Worm (Caenorhabditis elegans): Measurements from ENCODE around the gene alh-8.
A peak's percentile ranks its signal among the peaks of the same experiment; 100 is the strongest.

alh-8 gene

DNA sequence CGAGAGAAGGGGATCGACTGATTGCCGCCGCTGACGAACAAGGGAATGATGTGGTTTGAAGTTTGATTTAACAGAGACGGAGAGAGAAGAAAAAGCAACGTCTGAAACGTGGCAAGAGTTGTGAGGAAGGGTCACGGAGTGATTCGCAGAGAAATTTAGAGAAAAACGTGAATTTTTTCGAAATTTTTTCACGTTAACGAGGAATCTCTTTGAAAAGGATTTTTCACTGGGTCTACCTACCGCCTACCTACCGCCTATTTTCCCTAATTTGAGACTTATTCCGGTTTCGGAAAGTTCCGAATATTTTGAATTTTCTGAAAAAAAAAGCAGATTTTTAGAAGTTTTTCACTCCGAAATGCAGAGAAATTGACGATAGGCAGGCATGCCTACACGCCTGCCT is 19.4 kb upstream of the alh-8 start, which contains the start of gene fcmt-1:
fcmt-1 (minus strand) TSS at position 101 of the 400 bp plus-strand sequence.
- TF ChIP-seq jun-1 (tag; optimal IDR thresholded peaks at IDR 0.05) (no peak), ceh-82 (tag; optimal IDR thresholded peaks at IDR 0.05) (no peak), unc-130 (tag; optimal IDR thresholded peaks at IDR 0.05) (no peak), fos-1 (tag; optimal IDR thresholded peaks at IDR 0.05) (no peak), nhr-237 (tag; optimal IDR thresholded peaks at IDR 0.05) (no peak)

DNA sequence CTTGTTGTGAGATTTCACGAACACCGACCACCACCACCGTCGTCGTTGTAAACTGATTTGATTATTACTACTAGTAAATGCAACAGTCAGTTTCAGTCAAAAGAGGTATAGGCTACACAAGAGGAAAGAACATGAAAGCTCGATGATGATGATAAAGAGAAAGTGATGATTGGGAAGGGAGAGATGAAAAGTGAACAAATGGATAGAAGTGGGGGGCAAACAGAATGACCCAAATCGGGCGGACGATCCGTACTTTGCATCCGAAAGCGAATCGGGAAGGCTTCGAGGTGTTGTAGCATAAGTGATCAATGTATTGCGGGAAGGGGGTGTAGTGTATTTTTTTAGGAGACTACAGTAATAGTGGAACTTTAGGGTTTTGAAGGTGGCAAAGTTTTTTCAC is 18.1 kb upstream of the alh-8 start:
- TF ChIP-seq nhr-237 (tag; optimal IDR thresholded peaks at IDR 0.05) = no peak
- TF ChIP-seq unc-98 (GFP tag; IDR thresholded peaks at IDR 0.05) = no peak
- TF ChIP-seq ets-5 (GFP tag; IDR thresholded peaks at IDR 0.05) = no peak
- no peak for TF ChIP-seq elt-3 (tag; optimal IDR thresholded peaks at IDR 0.05)
- TF ChIP-seq unc-130 (tag; optimal IDR thresholded peaks at IDR 0.05) = no peak
- TF ChIP-seq lin-39 (tag; optimal IDR thresholded peaks at IDR 0.05) = no peak
- TF ChIP-seq sox-4 (tag; optimal IDR thresholded peaks at IDR 0.05) = no peak
- TF ChIP-seq snu-23 (GFP tag; optimal IDR thresholded peaks at IDR 0.05) = no peak
- no peak for TF ChIP-seq efl-1 (optimal IDR thresholded peaks at IDR 0.05)
- TF ChIP-seq efl-1 (GFP tag; optimal IDR thresholded peaks at IDR 0.05 in 1 of 2) = peak in 1 of 2 experiments; percentile 15
- no peak for TF ChIP-seq lin-14 (GFP tag; optimal IDR thresholded peaks at IDR 0.05)
- TF ChIP-seq nhr-20 (tag; optimal IDR thresholded peaks at IDR 0.05) = no peak
- TF ChIP-seq aly-2 (tag; optimal IDR thresholded peaks at IDR 0.05) = no peak
- TF ChIP-seq blmp-1 (tag; optimal IDR thresholded peaks at IDR 0.05) = peak; percentile 97
- TF ChIP-seq mep-1 (tag; optimal IDR thresholded peaks at IDR 0.05) = no peak
- no peak for TF ChIP-seq fkh-8 (tag; optimal IDR thresholded peaks at IDR 0.05)
- TF ChIP-seq ceh-8 (GFP tag; optimal IDR thresholded peaks at IDR 0.05) = no peak

DNA sequence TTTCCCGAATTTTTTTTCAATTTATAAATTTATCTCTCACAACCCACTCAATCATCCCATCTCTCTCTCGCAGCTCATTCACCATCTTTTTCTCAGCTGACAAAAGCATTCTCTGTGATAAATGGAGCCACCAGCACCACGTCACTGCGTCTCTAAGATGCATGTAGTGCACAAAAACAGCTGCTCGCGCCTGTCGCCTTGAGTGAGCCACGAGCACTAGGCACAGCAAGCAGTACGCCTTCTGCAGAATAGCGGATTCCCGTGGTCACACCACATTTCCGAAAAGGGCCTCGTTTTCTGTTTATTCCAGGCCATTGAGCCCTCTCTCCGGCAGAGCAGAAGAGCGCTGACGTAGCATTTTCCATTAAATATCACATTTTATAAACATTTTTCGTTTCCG is 15.3 kb upstream of the alh-8 start, which contains the start of gene F13D12.10:
F13D12.10 (plus strand) TSS at position 231 of the 400 bp plus-strand sequence.
- TF ChIP-seq lin-14 (GFP tag; optimal IDR thresholded peaks at IDR 0.05) (peak; percentile 83), dsc-1 (tag; optimal IDR thresholded peaks at IDR 0.05) (no peak), ceh-88 (GFP tag; IDR thresholded peaks at IDR 0.05) (no peak), zag-1 (tag; optimal IDR thresholded peaks at IDR 0.05) (no peak), lir-3 (tag; optimal IDR thresholded peaks at IDR 0.05; ENCODE audit: poor library complexity) (peak; percentile 26), egl-13 (tag; optimal IDR thresholded peaks at IDR 0.05) (no peak), mdl-1 (tag; optimal IDR thresholded peaks at IDR 0.05) (peak in 1 of 2 experiments; percentile 45), pag-3 (tag; optimal IDR thresholded peaks at IDR 0.05; ENCODE audit: borderline replicate concordance, insufficient read depth) (no peak), irx-1 (tag; optimal IDR thresholded peaks at IDR 0.05) (no peak), ztf-4 (tag; optimal IDR thresholded peaks at IDR 0.05) (peak; percentile 45), ceh-90 (tag; optimal IDR thresholded peaks at IDR 0.05) (no peak), ces-1 (GFP tag; optimal IDR thresholded peaks at IDR 0.05) (no peak), ama-1 (optimal IDR thresholded peaks at IDR 0.05) (no peak), unc-98 (GFP tag; IDR thresholded peaks at IDR 0.05) (no peak), snu-23 (GFP tag; optimal IDR thresholded peaks at IDR 0.05) (peak; percentile 58), lin-13 (GFP tag; optimal IDR thresholded peaks at IDR 0.05) (no peak), lin-35 (GFP tag; optimal IDR thresholded peaks at IDR 0.05) (no peak), C04F5.9 (tag; optimal IDR thresholded peaks at IDR 0.05) (no peak), nhr-71 (tag; optimal IDR thresholded peaks at IDR 0.05) (peak; percentile 82), nhr-237 (tag; optimal IDR thresholded peaks at IDR 0.05) (no peak), xbp-1 (tag; optimal IDR thresholded peaks at IDR 0.05) (peak; percentile 37), swsn-7 (tag; optimal IDR thresholded peaks at IDR 0.05) (peak; percentile 39), ztf-11 (tag; optimal IDR thresholded peaks at IDR 0.05) (no peak), hpl-2 (GFP tag; optimal IDR thresholded peaks at IDR 0.05) (no peak), unc-30 (tag; optimal IDR thresholded peaks at IDR 0.05) (no peak), nhr-85 (tag) (no peak), hlh-4 (tag; optimal IDR thresholded peaks at IDR 0.05) (no peak), F16B12.6 (tag; optimal IDR thresholded peaks at IDR 0.05) (no peak), hlh-17 (GFP tag; optimal IDR thresholded peaks at IDR 0.05; ENCODE audit: borderline replicate concordance) (no peak), fkh-8 (tag; optimal IDR thresholded peaks at IDR 0.05) (peak; percentile 18), aly-2 (tag; optimal IDR thresholded peaks at IDR 0.05) (no peak), Y116A8C.19 (tag; optimal IDR thresholded peaks at IDR 0.05; ENCODE audit: borderline replicate concordance) (no peak), nhr-19 (GFP tag; conservative IDR thresholded peaks at IDR 0.05) (peak; percentile 57), pqm-1 (tag; optimal IDR thresholded peaks at IDR 0.05) (no peak), nhr-12 (tag; optimal IDR thresholded peaks at IDR 0.05) (no peak), elt-3 (tag; optimal IDR thresholded peaks at IDR 0.05) (no peak), fkh-10 (GFP tag; optimal IDR thresholded peaks at IDR 0.05) (no peak)
